Worm (Caenorhabditis elegans) whole organism, L3 larva: ENCODE measurements around the gene gei-1.

Experiments used
- R02D3.7 ChIP-seq: fragments of 150-350 bp; optimal IDR thresholded peaks from 2 replicates; lab custom pipeline; 2014; ENCODE audit warnings: missing biosample characterization, missing genetic modification characterization
- aly-2 ChIP-seq: fragments of 150-350 bp; optimal IDR thresholded peaks from 2 replicates; lab custom pipeline; 2014; ENCODE audit warnings: missing biosample characterization, missing genetic modification characterization
- ceh-82 ChIP-seq: fragments of 150-350 bp; optimal IDR thresholded peaks from 2 replicates; lab custom pipeline; 2014; ENCODE audit warnings: missing biosample characterization, missing genetic modification characterization
- eor-1 ChIP-seq, 2 experiments: fragments of 150-350 bp; optimal IDR thresholded peaks; 2 replicates each; lab custom pipeline; 2014 to 2018; ENCODE audit warnings: missing biosample characterization in 2 of 2, missing genetic modification characterization in 2 of 2
- jun-1 ChIP-seq: fragments of 150-350 bp; optimal IDR thresholded peaks from 2 replicates; lab custom pipeline; 2014; ENCODE audit warnings: missing biosample characterization, missing genetic modification reagents, missing genetic modification characterization
- lin-39 ChIP-seq: fragments of 150-350 bp; optimal IDR thresholded peaks from 2 replicates; lab custom pipeline; 2018; ENCODE audit warnings: missing biosample characterization, missing genetic modification reagents, missing genetic modification characterization
- nhr-11 ChIP-seq: fragments of 150-350 bp; optimal IDR thresholded peaks from 2 replicates; lab custom pipeline; 2014; ENCODE audit warnings: missing biosample characterization, missing genetic modification characterization
- nhr-25 ChIP-seq: sonication (generic microtip); optimal IDR thresholded peaks from 2 replicates; lab custom pipeline; 2017; ENCODE audit warnings: missing biosample characterization, missing genetic modification characterization
- nhr-77 ChIP-seq: fragments of 150-350 bp; optimal IDR thresholded peaks from 2 replicates; lab custom pipeline; 2014; ENCODE audit warnings: missing biosample characterization, missing genetic modification characterization
- pqm-1 ChIP-seq: fragments of 150-350 bp; optimal IDR thresholded peaks from 2 replicates; lab custom pipeline; 2017; ENCODE audit warnings: missing biosample characterization, missing genetic modification characterization, inconsistent platforms
- sea-2 ChIP-seq: fragments of 150-350 bp; sonication (generic microtip); optimal IDR thresholded peaks from 4 replicates; lab custom pipeline; 2014; ENCODE audit warnings: missing biosample characterization, missing genetic modification reagents, missing genetic modification characterization
- unc-62 ChIP-seq: fragments of 150-350 bp; sonication (generic microtip); optimal IDR thresholded peaks from 4 replicates; lab custom pipeline; 2014; ENCODE audit warnings: missing biosample characterization, missing genetic modification reagents, missing genetic modification characterization

DNA sequence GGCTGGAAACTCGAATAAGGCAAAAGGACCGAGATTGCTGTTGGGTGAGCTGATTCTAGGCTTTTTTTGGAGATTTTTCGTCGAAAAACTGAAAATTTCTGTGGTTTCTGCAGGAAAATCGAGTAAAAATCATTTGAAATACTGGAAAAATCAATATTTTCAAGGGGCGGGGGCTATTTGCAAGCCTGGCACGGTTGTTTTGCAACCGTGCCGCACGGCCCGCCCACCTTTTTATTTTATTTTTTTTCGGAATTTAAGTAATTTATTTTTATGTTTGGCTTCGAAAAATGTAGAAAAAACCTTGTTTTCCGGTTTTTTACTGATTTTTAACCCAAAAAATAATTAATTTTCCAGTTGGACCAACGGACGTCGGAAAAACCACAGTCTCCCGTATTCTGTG is 53.8 kb downstream of the gei-1 start:
- TF ChIP-seq nhr-11 (tag; lab: Kevin White, UChicago) (no peak), R02D3.7 (tag; lab: Kevin White, UChicago) (no peak), pqm-1 (tag; lab: Kevin White, UChicago) (no peak), ceh-82 (tag; lab: Kevin White, UChicago) (no peak), lin-39 (tag; lab: Kevin White, UChicago) (no peak), sea-2 (GFP tag; lab: Kevin White, UChicago) (no peak), eor-1 (tag; optimal IDR thresholded peaks at IDR 0.05; lab: Kevin White, UChicago) (no peak), nhr-77 (no peak), aly-2 (tag; lab: Kevin White, UChicago) (no peak), nhr-25 (no peak), unc-62 (no peak), jun-1 (tag; lab: Kevin White, UChicago) (no peak)
